Worm (Caenorhabditis elegans) whole organism, young adult: ENCODE measurements around the gene tomm-40.

Source experiments
- B0019.2 ChIP-seq: fragments of 200-800 bp; sonication (Bioruptor generic); conservative IDR thresholded peaks from 2 replicates; pipeline ENCODE4 v1.3.6; 2022; ENCODE audit warnings: missing genetic modification reagents, missing genetic modification characterization, missing compliant biosample characterization
- B0261.1 ChIP-seq: sonication (generic microtip); optimal IDR thresholded peaks from 2 replicates; lab custom pipeline; 2016; ENCODE audit warnings: mild to moderate bottlenecking, missing genetic modification characterization, moderate library complexity, missing compliant biosample characterization
- F52B5.7 ChIP-seq: sonication (generic microtip); optimal IDR thresholded peaks from 2 replicates; lab custom pipeline; 2016; ENCODE audit warnings: mild to moderate bottlenecking, missing genetic modification characterization, missing compliant biosample characterization
- K12H6.12 ChIP-seq: fragments of 200-800 bp; sonication (Bioruptor generic); optimal IDR thresholded peaks from 2 replicates; lab custom pipeline; 2018; ENCODE audit warnings: mild to moderate bottlenecking, missing genetic modification characterization, missing compliant biosample characterization
- ZK185.1 ChIP-seq: sonication (generic microtip); optimal IDR thresholded peaks from 2 replicates; lab custom pipeline; 2016; ENCODE audit warnings: mild to moderate bottlenecking, missing genetic modification characterization, missing compliant biosample characterization; ENCODE audit not compliant: poor library complexity, severe bottlenecking
- akir-1 ChIP-seq: fragments of 200-800 bp; sonication (Bioruptor generic); optimal IDR thresholded peaks from 2 replicates; lab custom pipeline; 2018; ENCODE audit warnings: mild to moderate bottlenecking, missing genetic modification characterization, moderate library complexity, missing compliant biosample characterization
- ama-1 ChIP-seq, 3 experiments: fragments of 150-350 bp in 1 of 3; sonication (generic microtip) in 2 of 3; optimal IDR thresholded peaks; 2 replicates each; lab custom pipeline; 2014 to 2018; ENCODE audit warnings: missing biosample characterization in 2 of 3, missing genetic modification characterization in 2 of 3, missing genetic modification reagents in 2 of 3
- aptf-3 ChIP-seq: fragments of 200-800 bp; sonication (Bioruptor generic); IDR thresholded peaks from 2 replicates; pipeline ENCODE4 v1.3.6; 2022; ENCODE audit warnings: missing genetic modification characterization, missing compliant biosample characterization
- athp-1 ChIP-seq: sonication (generic microtip); optimal IDR thresholded peaks from 2 replicates; lab custom pipeline; 2017; ENCODE audit warnings: mild to moderate bottlenecking, missing genetic modification characterization, missing compliant biosample characterization
- bed-2 ChIP-seq: fragments of 200-800 bp; sonication (Bioruptor generic); IDR thresholded peaks from 2 replicates; pipeline ENCODE4 v1.3.6; 2022; ENCODE audit warnings: missing genetic modification reagents, missing genetic modification characterization, missing compliant biosample characterization
- ceh-27 ChIP-seq: fragments of 200-800 bp; sonication (Bioruptor generic); optimal IDR thresholded peaks from 2 replicates; lab custom pipeline; 2018; ENCODE audit warnings: mild to moderate bottlenecking, missing genetic modification characterization, moderate library complexity, missing compliant biosample characterization
- ceh-40 ChIP-seq: fragments of 200-800 bp; sonication (Bioruptor generic); IDR thresholded peaks from 2 replicates; pipeline ENCODE4 v1.3.6; 2022; ENCODE audit warnings: missing genetic modification characterization, missing compliant biosample characterization
- chd-7 ChIP-seq: sonication (generic microtip); optimal IDR thresholded peaks from 2 replicates; lab custom pipeline; 2016; ENCODE audit warnings: mild to moderate bottlenecking, missing genetic modification characterization, moderate library complexity, missing compliant biosample characterization
- dox-1 ChIP-seq: fragments of 200-800 bp; sonication (Bioruptor generic); IDR thresholded peaks from 2 replicates; pipeline ENCODE4 v1.3.6; 2022; ENCODE audit warnings: missing genetic modification reagents, missing genetic modification characterization, missing compliant biosample characterization
- egl-18 ChIP-seq: fragments of 200-800 bp; sonication (Bioruptor generic); IDR thresholded peaks from 2 replicates; pipeline ENCODE4 v1.3.6; 2022; ENCODE audit warnings: missing genetic modification reagents, missing genetic modification characterization, missing compliant biosample characterization
- egl-44 ChIP-seq: fragments of 200-800 bp; sonication (Bioruptor generic); IDR thresholded peaks from 2 replicates; pipeline ENCODE4 v1.3.6; 2022; ENCODE audit warnings: missing genetic modification reagents, missing genetic modification characterization, missing compliant biosample characterization
- egrh-3 ChIP-seq: fragments of 200-800 bp; sonication (Bioruptor generic); IDR thresholded peaks from 2 replicates; pipeline ENCODE4 v1.3.6; 2022; ENCODE audit warnings: missing genetic modification reagents, missing genetic modification characterization, missing compliant biosample characterization
- ekl-4 ChIP-seq: fragments of 200-800 bp; sonication (Bioruptor generic); IDR thresholded peaks from 2 replicates; pipeline ENCODE4 v1.3.6; 2022; ENCODE audit warnings: missing genetic modification reagents, missing genetic modification characterization, missing compliant biosample characterization
- fkh-3 ChIP-seq: sonication (generic microtip); optimal IDR thresholded peaks from 2 replicates; lab custom pipeline; 2016; ENCODE audit warnings: mild to moderate bottlenecking, missing genetic modification characterization, missing compliant biosample characterization
- hlh-12 ChIP-seq: sonication (generic microtip); optimal IDR thresholded peaks from 2 replicates; lab custom pipeline; 2016; ENCODE audit warnings: missing genetic modification characterization, missing compliant biosample characterization
- hlh-26 ChIP-seq: fragments of 200-800 bp; sonication (Bioruptor generic); conservative IDR thresholded peaks from 2 replicates; pipeline ENCODE4 v1.3.6; 2022; ENCODE audit warnings: missing genetic modification reagents, missing genetic modification characterization, missing compliant biosample characterization
- hmg-1.2 ChIP-seq: fragments of 200-800 bp; sonication (Bioruptor generic); IDR thresholded peaks from 2 replicates; pipeline ENCODE4 v1.3.6; 2022; ENCODE audit warnings: missing genetic modification reagents, missing genetic modification characterization, missing compliant biosample characterization
- hrde-1 ChIP-seq: sonication (generic microtip); optimal IDR thresholded peaks from 2 replicates; lab custom pipeline; 2016; ENCODE audit warnings: missing genetic modification characterization, mild to moderate bottlenecking, missing compliant biosample characterization, moderate library complexity, missing genotype, missing genetic modification reagents, borderline replicate concordance
- hsf-1 ChIP-seq: fragments of 200-800 bp; sonication (Bioruptor generic); IDR thresholded peaks from 2 replicates; pipeline ENCODE4 v1.3.6; 2022; ENCODE audit warnings: missing genetic modification reagents, missing genetic modification characterization, missing compliant biosample characterization
- let-526 ChIP-seq: fragments of 200-800 bp; sonication (Bioruptor generic); IDR thresholded peaks from 2 replicates; pipeline ENCODE4 v1.3.6; 2022; ENCODE audit warnings: missing genetic modification reagents, missing genetic modification characterization, missing compliant biosample characterization
- lin-35 ChIP-seq, 3 experiments: fragments of 150-350 bp in 2 of 3; sonication (generic microtip) in 1 of 3; optimal IDR thresholded peaks; 2 replicates each; lab custom pipeline; 2014 to 2018; ENCODE audit warnings: missing biosample characterization in 3 of 3, missing genetic modification characterization in 3 of 3, missing genetic modification reagents in 3 of 3
- madf-6 ChIP-seq: fragments of 200-800 bp; sonication (Bioruptor generic); IDR thresholded peaks from 2 replicates; pipeline ENCODE4 v1.3.6; 2022; ENCODE audit warnings: missing genetic modification reagents, missing genetic modification characterization, missing compliant biosample characterization
- madf-8 ChIP-seq: fragments of 200-800 bp; sonication (Bioruptor generic); conservative IDR thresholded peaks from 2 replicates; pipeline ENCODE4 v1.3.6; 2022; ENCODE audit warnings: missing genetic modification reagents, missing genetic modification characterization, missing compliant biosample characterization
- mcd-1 ChIP-seq: fragments of 200-800 bp; sonication (Bioruptor generic); IDR thresholded peaks from 2 replicates; pipeline ENCODE4 v1.3.6; 2022; ENCODE audit warnings: missing genetic modification reagents, missing genetic modification characterization, missing compliant biosample characterization
- mel-28 ChIP-seq: sonication (generic microtip); optimal IDR thresholded peaks from 2 replicates; lab custom pipeline; 2016; ENCODE audit warnings: borderline replicate concordance, mild to moderate bottlenecking, missing genetic modification characterization, missing compliant biosample characterization
- nfyb-1 ChIP-seq: fragments of 200-800 bp; sonication (Bioruptor generic); IDR thresholded peaks from 2 replicates; pipeline ENCODE4 v1.3.6; 2022; ENCODE audit warnings: missing genetic modification reagents, missing genetic modification characterization, missing compliant biosample characterization
- nhr-120 ChIP-seq: fragments of 200-800 bp; sonication (Bioruptor generic); IDR thresholded peaks from 2 replicates; pipeline ENCODE4 v1.3.6; 2022; ENCODE audit warnings: missing genetic modification characterization, missing compliant biosample characterization
- rec-8 ChIP-seq, 2 experiments: sonication (generic microtip); optimal IDR thresholded peaks; 2 replicates each; lab custom pipeline; 2016; ENCODE audit warnings: mild to moderate bottlenecking in 2 of 2, missing genetic modification characterization in 2 of 2, missing genetic modification reagents in 2 of 2, missing genotype in 2 of 2, missing biosample characterization in 1 of 2, missing compliant biosample characterization in 1 of 2, moderate library complexity in 1 of 2
- repo-1 ChIP-seq: sonication (generic microtip); optimal IDR thresholded peaks from 2 replicates; lab custom pipeline; 2017; ENCODE audit warnings: mild to moderate bottlenecking, missing genetic modification characterization, missing compliant biosample characterization
- sdz-38 ChIP-seq: sonication (generic microtip); optimal IDR thresholded peaks from 2 replicates; lab custom pipeline; 2016; ENCODE audit warnings: missing genotype, missing genetic modification characterization, missing compliant biosample characterization
- sea-2 ChIP-seq: fragments of 200-800 bp; sonication (Bioruptor generic); IDR thresholded peaks from 2 replicates; pipeline ENCODE4 v1.3.6; 2022; ENCODE audit warnings: missing genetic modification characterization, missing compliant biosample characterization
- snpc-4 ChIP-seq, 5 experiments: fragments of 150-350 bp in 1 of 5; sonication (generic microtip) in 4 of 5; optimal IDR thresholded peaks; 2 replicates each; lab custom pipeline; 2014 to 2018; ENCODE audit warnings: missing genetic modification characterization in 5 of 5, missing biosample characterization in 3 of 5, antibody characterized with exemption in 2 of 5, mild to moderate bottlenecking in 2 of 5, missing compliant biosample characterization in 2 of 5, missing genotype in 2 of 5, moderate library complexity in 2 of 5, missing genetic modification reagents in 1 of 5
- tlf-1 ChIP-seq: fragments of 200-800 bp; sonication (Bioruptor generic); optimal IDR thresholded peaks from 2 replicates; lab custom pipeline; 2018; ENCODE audit warnings: mild to moderate bottlenecking, missing genetic modification characterization, missing compliant biosample characterization
- unc-130 ChIP-seq: sonication (generic microtip); optimal IDR thresholded peaks from 2 replicates; lab custom pipeline; 2016; ENCODE audit warnings: missing genetic modification reagents, missing genetic modification characterization, missing compliant biosample characterization
- zfh-2 ChIP-seq: fragments of 200-800 bp; sonication (Bioruptor generic); conservative IDR thresholded peaks from 2 replicates; pipeline ENCODE4 v1.3.6; 2022; ENCODE audit warnings: missing genetic modification reagents, missing genetic modification characterization, missing compliant biosample characterization
- zim-3 ChIP-seq: sonication (generic microtip); optimal IDR thresholded peaks from 2 replicates; lab custom pipeline; 2017; ENCODE audit warnings: mild to moderate bottlenecking, missing genetic modification characterization, moderate library complexity, missing compliant biosample characterization
- ztf-28 ChIP-seq: fragments of 200-800 bp; sonication (Bioruptor generic); IDR thresholded peaks from 2 replicates; pipeline ENCODE4 v1.3.6; 2022; ENCODE audit warnings: missing genetic modification reagents, missing genetic modification characterization, missing compliant biosample characterization
- ztf-6 ChIP-seq: fragments of 200-800 bp; sonication (Bioruptor generic); IDR thresholded peaks from 2 replicates; pipeline ENCODE4 v1.3.6; 2022; ENCODE audit warnings: missing genetic modification reagents, missing genetic modification characterization, missing compliant biosample characterization

The tomm-40 gene

ce11 chrII:9013341-9013740, 40.0 kb upstream of the tomm-40 start:
- no peak for TF ChIP-seq hlh-12
- no peak for TF ChIP-seq B0019.2 (GFP tag; lab: Robert Waterston, UW)
- peak; percentile 38; the same call in 1 of the 2 replicates for TF ChIP-seq egrh-3 (GFP tag; lab: Robert Waterston, UW)
- TF ChIP-seq dox-1 (GFP tag; lab: Robert Waterston, UW) = peak; percentile 41; the same call in 1 of the 2 replicates
- no peak for TF ChIP-seq akir-1
- TF ChIP-seq ceh-27 (GFP tag; lab: Kevin White, UChicago) = peak; percentile 31
- 0 out of 2 replicates have a peak, but pooled peaks have one; percentile 40 for TF ChIP-seq mcd-1
- TF ChIP-seq ama-1 (optimal IDR thresholded peaks at IDR 0.05; lab: Kevin White, UChicago) = no peak
- no peak for TF ChIP-seq ama-1 (GFP tag; optimal IDR thresholded peaks at IDR 0.05; lab: Kevin White, UChicago)
- no peak for TF ChIP-seq mel-28
- TF ChIP-seq zfh-2 (GFP tag; lab: Robert Waterston, UW) = peak; percentile 93
- no peak for TF ChIP-seq snpc-4 (GFP tag; optimal IDR thresholded peaks at IDR 0.05; lab: Kevin White, UChicago)
- TF ChIP-seq snpc-4 (tag; optimal IDR thresholded peaks at IDR 0.05; lab: Kevin White, UChicago) = no peak
- no peak for TF ChIP-seq unc-130 (GFP tag; lab: Kevin White, UChicago)
- TF ChIP-seq repo-1 (tag; lab: Kevin White, UChicago) = no peak
- TF ChIP-seq hlh-26 (GFP tag; lab: Robert Waterston, UW) = no peak
- TF ChIP-seq sdz-38 (tag; lab: Kevin White, UChicago) = no peak
- TF ChIP-seq tlf-1 (GFP tag; lab: Kevin White, UChicago) = no peak
- no peak for TF ChIP-seq ZK185.1 (tag; lab: Kevin White, UChicago)
- no peak for TF ChIP-seq let-526 (GFP tag; lab: Robert Waterston, UW)
- TF ChIP-seq lin-35 (GFP tag; optimal IDR thresholded peaks at IDR 0.05; lab: Kevin White, UChicago) = no peak
- TF ChIP-seq zim-3 (tag; lab: Kevin White, UChicago) = no peak
- TF ChIP-seq nfyb-1 = no peak
- TF ChIP-seq fkh-3 (tag; lab: Kevin White, UChicago) = no peak
- no peak for TF ChIP-seq hsf-1 (GFP tag; lab: Robert Waterston, UW)
- no peak for TF ChIP-seq sea-2 (GFP tag; lab: Robert Waterston, UW)
- no peak for TF ChIP-seq bed-2 (GFP tag; lab: Robert Waterston, UW)
- TF ChIP-seq egl-44 = no peak
- no peak for TF ChIP-seq nhr-120
- TF ChIP-seq ztf-6 (GFP tag; lab: Robert Waterston, UW) = 0 out of 2 replicates have a peak, but pooled peaks have one; percentile 4
- no peak for TF ChIP-seq rec-8 (tag; optimal IDR thresholded peaks at IDR 0.05; lab: Kevin White, UChicago)
- TF ChIP-seq hrde-1 (tag; lab: Kevin White, UChicago) = no peak
- no peak for TF ChIP-seq madf-6 (GFP tag; lab: Robert Waterston, UW)
- TF ChIP-seq aptf-3 (GFP tag; lab: Robert Waterston, UW) = no peak
- no peak; the same call in 1 of the 2 replicates for TF ChIP-seq ztf-28
- TF ChIP-seq chd-7 = peak; percentile 36
- no peak for TF ChIP-seq athp-1 (tag; lab: Kevin White, UChicago)
- TF ChIP-seq egl-18 (GFP tag; lab: Robert Waterston, UW) = no peak
- TF ChIP-seq hmg-1.2 = 0 out of 2 replicates have a peak, but pooled peaks have one; percentile 19
- no peak for TF ChIP-seq madf-8 (GFP tag; lab: Robert Waterston, UW)
- TF ChIP-seq F52B5.7 = no peak
- no peak for TF ChIP-seq B0261.1 (tag; lab: Kevin White, UChicago)
- TF ChIP-seq K12H6.12 (tag; lab: Kevin White, UChicago) = peak; percentile 55
- TF ChIP-seq ekl-4 (GFP tag; lab: Robert Waterston, UW) = no peak
- TF ChIP-seq ceh-40 (GFP tag; lab: Robert Waterston, UW) = no peak
